Worm (Caenorhabditis elegans) whole organism, L4 larva: ENCODE data around the gene C30G7.4.

Experiments
- aly-2 ChIP-seq: sonication (generic microtip); optimal IDR thresholded peaks from 2 replicates; lab custom pipeline; 2018; ENCODE audit warnings: missing biosample characterization, missing genetic modification characterization
- ces-1 ChIP-seq: fragments of 150-350 bp; sonication (generic microtip); optimal IDR thresholded peaks from 4 replicates; lab custom pipeline; 2014; ENCODE audit warnings: missing biosample characterization, missing genetic modification reagents, missing genetic modification characterization
- daf-16 ChIP-seq, 3 experiments: sonication (generic microtip); optimal IDR thresholded peaks; 2 replicates each; lab custom pipeline; 2016 to 2017; ENCODE audit warnings: missing genetic modification characterization in 3 of 3, missing genetic modification reagents in 3 of 3, mild to moderate bottlenecking in 2 of 3, missing compliant biosample characterization in 2 of 3, missing biosample characterization in 1 of 3, moderate library complexity in 1 of 3
- jun-1 ChIP-seq: fragments of 150-350 bp; optimal IDR thresholded peaks from 2 replicates; lab custom pipeline; 2014; ENCODE audit warnings: missing biosample characterization, missing genetic modification reagents, missing genetic modification characterization
- php-3 ChIP-seq: fragments of 200-800 bp; sonication (Bioruptor generic); IDR thresholded peaks from 2 replicates; pipeline ENCODE4 v1.3.6; 2022; ENCODE audit warnings: missing genetic modification reagents, missing genetic modification characterization, missing compliant biosample characterization

DNA sequence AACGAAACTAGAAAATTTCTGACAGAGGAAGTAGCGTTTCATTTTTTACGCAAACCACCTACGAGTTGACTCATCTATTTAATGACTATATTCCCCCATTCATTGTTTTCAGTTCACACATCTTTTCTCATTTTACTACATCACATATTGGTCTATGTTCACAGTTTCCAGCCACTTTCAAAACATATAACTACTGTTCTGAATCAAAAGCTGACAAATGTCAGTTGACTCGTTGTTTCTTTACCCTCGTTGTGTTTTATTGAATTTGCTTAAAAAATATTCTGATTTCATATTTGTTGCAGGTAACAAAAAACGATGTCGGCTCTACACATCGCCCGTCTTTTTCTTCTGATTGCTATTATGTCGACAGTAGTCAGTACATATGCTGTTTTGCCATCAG, 24.2 kb upstream of the C30G7.4 start, which contains the start of gene nlp-59:
- no peak for TF ChIP-seq daf-16 (GFP tag; optimal IDR thresholded peaks at IDR 0.05; lab: Kevin White, UChicago)
- TF ChIP-seq daf-16 (tag; optimal IDR thresholded peaks at IDR 0.05; lab: Kevin White, UChicago): no peak
- no peak for TF ChIP-seq aly-2
- no peak for TF ChIP-seq jun-1 (tag; lab: Kevin White, UChicago)
- TF ChIP-seq ces-1: no peak
- TF ChIP-seq php-3: no peak
